Worm (Caenorhabditis elegans) whole organism, early embryonic: ENCODE measurements around the gene C49A9.9.
"Not testable (repeated sequence)": the region's sequence is repeated elsewhere in the genome, so short reads cannot be mapped to it uniquely, and the experiment has no call there.

Source experiments
- B0310.2 ChIP-seq: sonication (generic microtip); optimal IDR thresholded peaks from 2 replicates; lab custom pipeline; 2016; ENCODE audit warnings: mild to moderate bottlenecking, missing genetic modification characterization, missing compliant biosample characterization
- F13C5.2 ChIP-seq: sonication (generic microtip); optimal IDR thresholded peaks from 2 replicates; lab custom pipeline; 2017; ENCODE audit warnings: mild to moderate bottlenecking, missing genetic modification characterization, inconsistent platforms, missing compliant biosample characterization
- aly-1 ChIP-seq: sonication (generic microtip); optimal IDR thresholded peaks from 2 replicates; lab custom pipeline; 2016; ENCODE audit warnings: missing genetic modification characterization, missing compliant biosample characterization
- ama-1 ChIP-seq: fragments of 150-350 bp; optimal IDR thresholded peaks from 2 replicates; lab custom pipeline; 2014
- ceh-13 ChIP-seq: fragments of 200-800 bp; sonication (Bioruptor generic); optimal IDR thresholded peaks from 2 replicates; lab custom pipeline; 2018; ENCODE audit warnings: mild to moderate bottlenecking, missing genetic modification characterization, missing compliant biosample characterization
- ceh-36 ChIP-seq: sonication (generic microtip); optimal IDR thresholded peaks from 2 replicates; lab custom pipeline; 2016; ENCODE audit warnings: missing genetic modification characterization, inconsistent platforms, missing compliant biosample characterization
- ets-7 ChIP-seq: sonication (generic microtip); optimal IDR thresholded peaks from 2 replicates; lab custom pipeline; 2016; ENCODE audit warnings: missing genotype, missing genetic modification characterization, missing compliant biosample characterization
- flt-1 ChIP-seq: fragments of 200-800 bp; sonication (Bioruptor generic); IDR thresholded peaks from 2 replicates; pipeline ENCODE4 v1.3.6; 2022; ENCODE audit warnings: missing genetic modification characterization, missing compliant biosample characterization
- hmbx-1 ChIP-seq: sonication (generic microtip); optimal IDR thresholded peaks from 2 replicates; lab custom pipeline; 2016; ENCODE audit warnings: mild to moderate bottlenecking, missing genetic modification characterization, missing compliant biosample characterization
- hmg-4 ChIP-seq: fragments of 200-800 bp; sonication (Bioruptor generic); optimal IDR thresholded peaks from 2 replicates; lab custom pipeline; 2018; ENCODE audit warnings: mild to moderate bottlenecking, missing genetic modification characterization, missing compliant biosample characterization
- hnd-1 ChIP-seq: sonication (generic microtip); optimal IDR thresholded peaks from 2 replicates; lab custom pipeline; 2016; ENCODE audit warnings: missing genetic modification characterization, missing compliant biosample characterization
- pes-1 ChIP-seq: fragments of 200-800 bp; sonication (Bioruptor generic); IDR thresholded peaks from 2 replicates; pipeline ENCODE4 v1.3.6; 2022; ENCODE audit warnings: missing genetic modification reagents, missing genetic modification characterization, missing compliant biosample characterization
- scrt-1 ChIP-seq: fragments of 200-800 bp; sonication (Bioruptor generic); IDR thresholded peaks from 2 replicates; pipeline ENCODE4 v1.3.6; 2022; ENCODE audit warnings: missing genetic modification characterization, missing compliant biosample characterization
- sea-1 ChIP-seq: fragments of 200-800 bp; sonication (Bioruptor generic); conservative IDR thresholded peaks from 2 replicates; pipeline ENCODE4 v1.3.6; 2022; ENCODE audit warnings: missing genetic modification characterization, missing compliant biosample characterization
- tbx-11 ChIP-seq: fragments of 200-800 bp; sonication (Bioruptor generic); IDR thresholded peaks from 2 replicates; pipeline ENCODE4 v1.3.6; 2022; ENCODE audit warnings: missing genetic modification characterization, missing compliant biosample characterization
- tbx-37 ChIP-seq: fragments of 200-800 bp; sonication (Bioruptor generic); conservative IDR thresholded peaks from 2 replicates; pipeline ENCODE4 v1.3.6; 2022; ENCODE audit warnings: missing genetic modification reagents, missing genetic modification characterization, missing compliant biosample characterization
- tra-4 ChIP-seq: sonication (generic microtip); optimal IDR thresholded peaks from 2 replicates; lab custom pipeline; 2017; ENCODE audit warnings: missing genetic modification characterization, missing compliant biosample characterization

C49A9.9 gene

ce11 chrIV:6249591-6249990 is 32.4 kb downstream of the C49A9.9 start, which contains the start of gene F58F9.1:
TSS of gene F58F9.1 (plus strand) at chrIV:6249841.
- TF ChIP-seq sea-1 = no peak

- TF ChIP-seq scrt-1 (GFP tag; lab: Robert Waterston, UW); tra-4 (tag; lab: Kevin White, UChicago); sea-1: not testable (repeated sequence)
Observed at ce11 chrIV:6253000-6253399, 35.8 kb downstream of the C49A9.9 start, which contains the start of gene T13A10.2. TSS of gene T13A10.2 (plus strand) at chrIV:6253300.

DNA sequence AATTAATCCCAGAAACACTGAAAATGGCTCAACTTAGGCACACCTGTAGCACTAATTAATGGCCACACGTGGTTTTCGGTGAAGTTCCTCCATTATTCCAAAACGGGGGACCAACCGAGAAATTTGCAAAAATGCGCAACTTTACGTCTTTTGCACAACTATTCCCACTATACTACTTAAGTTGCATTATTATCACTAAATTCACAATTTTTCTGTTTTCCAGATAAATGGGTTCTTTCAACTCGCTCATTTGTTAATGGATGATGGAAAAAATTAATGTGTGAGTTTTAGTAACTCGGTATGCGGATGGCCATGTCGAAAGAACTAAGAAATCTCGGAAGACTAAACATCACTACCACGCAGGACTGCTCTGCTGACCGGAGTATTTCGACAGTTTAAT is 37.5 kb downstream of the C49A9.9 start, which contains the start of gene T13A10.64:
Gene T13A10.64, plus strand, starts transcription at position 301 of the 400 bp plus-strand sequence.
- TF ChIP-seq ets-7 (tag; lab: Kevin White, UChicago) = no peak
- TF ChIP-seq tra-4 (tag; lab: Kevin White, UChicago) = no peak
- TF ChIP-seq B0310.2 (tag; lab: Kevin White, UChicago) = no peak
- TF ChIP-seq F13C5.2 (tag; lab: Kevin White, UChicago) = no peak
- no peak for TF ChIP-seq hmg-4 (GFP tag; lab: Kevin White, UChicago)
- TF ChIP-seq ama-1 (lab: Kevin White, UChicago) = no peak
- no peak for TF ChIP-seq hnd-1 (tag; lab: Kevin White, UChicago)
- no peak for TF ChIP-seq ceh-13
- TF ChIP-seq tbx-11 (GFP tag; lab: Robert Waterston, UW) = no peak
- TF ChIP-seq scrt-1 (GFP tag; lab: Robert Waterston, UW) = no peak
- TF ChIP-seq sea-1 = no peak
- TF ChIP-seq hmbx-1 (tag; lab: Kevin White, UChicago) = no peak

DNA sequence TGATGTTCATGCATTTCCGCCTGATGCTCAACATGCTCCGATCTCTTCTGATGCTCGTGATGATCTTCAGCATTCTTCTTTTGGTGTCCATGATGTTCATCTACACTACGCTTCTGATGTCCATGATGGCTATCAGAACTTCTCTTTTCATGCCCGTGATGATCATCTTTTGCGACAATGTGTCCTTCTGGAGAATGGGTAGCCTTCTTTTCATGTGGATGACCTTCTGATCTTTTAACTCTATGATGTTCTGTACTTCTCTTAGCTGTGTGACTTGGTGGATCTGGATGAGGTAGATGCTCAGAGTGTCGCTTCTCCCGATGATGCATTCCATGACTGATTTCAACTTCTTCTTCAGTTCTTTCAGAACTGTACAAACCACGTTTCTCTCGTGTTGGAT is 41.8 kb downstream of the C49A9.9 start:
- TF ChIP-seq aly-1 (no peak), hmbx-1 (tag; lab: Kevin White, UChicago) (no peak), ceh-13 (no peak), ets-7 (tag; lab: Kevin White, UChicago) (no peak), hmg-4 (GFP tag; lab: Kevin White, UChicago) (no peak), ama-1 (lab: Kevin White, UChicago) (no peak), ceh-36 (tag; lab: Kevin White, UChicago) (no peak), F13C5.2 (tag; lab: Kevin White, UChicago) (no peak), scrt-1 (GFP tag; lab: Robert Waterston, UW) (no peak), sea-1 (no peak), tra-4 (tag; lab: Kevin White, UChicago) (no peak), pes-1 (no peak), flt-1 (no peak), tbx-11 (GFP tag; lab: Robert Waterston, UW) (no peak), hnd-1 (tag; lab: Kevin White, UChicago) (no peak)

ce11 chrIV:6259732-6260131 is 42.6 kb downstream of the C49A9.9 start, which contains the start of gene nlp-16:
TSS of gene nlp-16 (minus strand) at chrIV:6259832.
- TF ChIP-seq ceh-36 (tag; lab: Kevin White, UChicago) = no peak
- no peak for TF ChIP-seq flt-1
- TF ChIP-seq hmg-4 (GFP tag; lab: Kevin White, UChicago) = no peak
- TF ChIP-seq ceh-13 = no peak
- no peak for TF ChIP-seq tbx-11 (GFP tag; lab: Robert Waterston, UW)
- no peak for TF ChIP-seq ama-1 (lab: Kevin White, UChicago)
- no peak for TF ChIP-seq tra-4 (tag; lab: Kevin White, UChicago)
- no peak for TF ChIP-seq ets-7 (tag; lab: Kevin White, UChicago)
- no peak for TF ChIP-seq B0310.2 (tag; lab: Kevin White, UChicago)
- no peak for TF ChIP-seq tbx-37 (GFP tag; lab: Robert Waterston, UW)
- no peak for TF ChIP-seq scrt-1 (GFP tag; lab: Robert Waterston, UW)
- no peak for TF ChIP-seq hmbx-1 (tag; lab: Kevin White, UChicago)
- TF ChIP-seq pes-1 = no peak

ce11 chrIV:6263244-6263643 is 46.1 kb downstream of the C49A9.9 start, which contains the start of gene srv-28:
TSS of gene srv-28 (minus strand) at chrIV:6263344.
- no peak for TF ChIP-seq ets-7 (tag; lab: Kevin White, UChicago)
- TF ChIP-seq hmbx-1 (tag; lab: Kevin White, UChicago) = no peak
- no peak for TF ChIP-seq flt-1
- TF ChIP-seq ceh-13 = no peak
- TF ChIP-seq ama-1 (lab: Kevin White, UChicago) = no peak
- TF ChIP-seq pes-1 = no peak
- TF ChIP-seq hmg-4 (GFP tag; lab: Kevin White, UChicago) = no peak
- TF ChIP-seq B0310.2 (tag; lab: Kevin White, UChicago) = no peak
- TF ChIP-seq hnd-1 (tag; lab: Kevin White, UChicago) = no peak
- TF ChIP-seq F13C5.2 (tag; lab: Kevin White, UChicago) = no peak
- TF ChIP-seq sea-1 = no peak
- no peak for TF ChIP-seq tbx-37 (GFP tag; lab: Robert Waterston, UW)
- TF ChIP-seq tbx-11 (GFP tag; lab: Robert Waterston, UW) = no peak
- TF ChIP-seq tra-4 (tag; lab: Kevin White, UChicago) = no peak
- TF ChIP-seq scrt-1 (GFP tag; lab: Robert Waterston, UW) = no peak
- TF ChIP-seq aly-1 = no peak
- TF ChIP-seq ceh-36 (tag; lab: Kevin White, UChicago) = no peak

DNA sequence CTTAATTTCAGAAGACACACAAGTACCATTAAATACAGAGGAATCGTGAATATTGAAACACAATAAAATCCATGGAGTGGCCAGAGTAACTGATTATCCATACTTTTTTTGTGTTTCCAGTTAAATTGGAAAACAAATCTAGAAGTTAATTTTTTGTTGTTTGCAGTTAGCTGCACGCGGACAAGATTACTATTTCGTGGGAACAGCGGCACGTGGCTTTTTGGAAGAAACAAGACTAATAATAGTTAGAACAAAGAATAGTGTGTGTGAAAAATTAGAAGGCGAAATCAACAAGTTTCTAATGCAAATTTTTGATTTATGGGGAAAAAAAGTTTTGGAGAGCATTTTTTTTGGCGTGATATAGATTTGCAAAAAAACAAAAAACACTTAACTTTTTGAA is 49.3 kb downstream of the C49A9.9 start, which contains the start of gene srv-29:
Gene srv-29, minus strand, starts transcription at position 101 of the 400 bp plus-strand sequence.
- TF ChIP-seq pes-1 = no peak
- TF ChIP-seq ceh-13 = no peak
- TF ChIP-seq flt-1 = no peak
- no peak for TF ChIP-seq ama-1 (lab: Kevin White, UChicago)
- TF ChIP-seq tbx-37 (GFP tag; lab: Robert Waterston, UW) = no peak
- TF ChIP-seq tbx-11 (GFP tag; lab: Robert Waterston, UW) = no peak
- TF ChIP-seq hnd-1 (tag; lab: Kevin White, UChicago) = no peak
- no peak for TF ChIP-seq ceh-36 (tag; lab: Kevin White, UChicago)
- TF ChIP-seq scrt-1 (GFP tag; lab: Robert Waterston, UW) = no peak
- no peak for TF ChIP-seq sea-1
- TF ChIP-seq tra-4 (tag; lab: Kevin White, UChicago) = no peak
- TF ChIP-seq F13C5.2 (tag; lab: Kevin White, UChicago) = no peak
- TF ChIP-seq B0310.2 (tag; lab: Kevin White, UChicago) = no peak
- no peak for TF ChIP-seq aly-1
- no peak for TF ChIP-seq hmg-4 (GFP tag; lab: Kevin White, UChicago)
- TF ChIP-seq ets-7 (tag; lab: Kevin White, UChicago) = no peak
- no peak for TF ChIP-seq hmbx-1 (tag; lab: Kevin White, UChicago)
